Fruit fly (Drosophila melanogaster) whole organism, embryonic: ENCODE results near the gene CG4456.
A peak's percentile ranks its signal among the peaks of the same experiment; 100 is the strongest.

ENCODE experiments used
- Bgb ChIP-seq: fragments of 200-800 bp; sonication (Bioruptor generic); IDR thresholded peaks from 2 replicates; pipeline ENCODE4 v1.3.6; 2022; ENCODE audit warnings: missing biosample characterization, missing genetic modification characterization; ENCODE audit not compliant: partially characterized antibody
- CG11696 ChIP-seq: fragments of 200-800 bp; sonication (Bioruptor generic); IDR thresholded peaks from 2 replicates; pipeline ENCODE4 v1.3.6; 2022; ENCODE audit warnings: missing biosample characterization, missing genetic modification characterization
- CG11723 ChIP-seq: fragments of 200-800 bp; sonication (Bioruptor generic); optimal IDR thresholded peaks from 2 replicates; lab custom pipeline; 2017; ENCODE audit warnings: missing biosample characterization, mild to moderate bottlenecking, missing genetic modification characterization
- CG12104 ChIP-seq: fragments of 200-800 bp; sonication (Bioruptor generic); optimal IDR thresholded peaks from 3 replicates; lab custom pipeline; 2016; ENCODE audit warnings: missing biosample characterization, missing genetic modification characterization
- CG13424 ChIP-seq: fragments of 200-800 bp; sonication (Bioruptor generic); optimal IDR thresholded peaks from 2 replicates; lab custom pipeline; 2019; ENCODE audit warnings: missing biosample characterization, mild to moderate bottlenecking, missing genetic modification characterization, moderate library complexity
- CG14710 ChIP-seq: fragments of 200-800 bp; sonication (Bioruptor generic); optimal IDR thresholded peaks from 3 replicates; lab custom pipeline; 2019; ENCODE audit warnings: missing biosample characterization, mild to moderate bottlenecking, missing genetic modification characterization, moderate library complexity
- CG15601 ChIP-seq: fragments of 200-800 bp; sonication (Bioruptor generic); optimal IDR thresholded peaks from 3 replicates; lab custom pipeline; 2019; ENCODE audit warnings: missing biosample characterization, mild to moderate bottlenecking, missing genetic modification characterization, moderate library complexity
- CG1602 ChIP-seq: fragments of 200-800 bp; sonication (Bioruptor generic); optimal IDR thresholded peaks from 3 replicates; lab custom pipeline; 2016; ENCODE audit warnings: missing biosample characterization, missing genetic modification characterization
- CG16815 ChIP-seq: fragments of 200-800 bp; sonication (Bioruptor generic); optimal IDR thresholded peaks from 3 replicates; lab custom pipeline; 2017; ENCODE audit warnings: missing biosample characterization, mild to moderate bottlenecking, missing genetic modification characterization
- CG2712 ChIP-seq: fragments of 200-800 bp; optimal IDR thresholded peaks from 3 replicates; lab custom pipeline; 2019; ENCODE audit warnings: missing biosample characterization, mild to moderate bottlenecking, missing genetic modification characterization, moderate library complexity
- CG2875 ChIP-seq: fragments of 200-800 bp; sonication (Bioruptor generic); optimal IDR thresholded peaks from 2 replicates; lab custom pipeline; 2017; ENCODE audit warnings: missing biosample characterization, mild to moderate bottlenecking, missing genetic modification characterization, missing genetic modification reagents
- CG30431 ChIP-seq: fragments of 200-800 bp; sonication (Bioruptor generic); optimal IDR thresholded peaks from 2 replicates; lab custom pipeline; 2017; ENCODE audit warnings: missing biosample characterization, missing genetic modification characterization
- CG31365 ChIP-seq: fragments of 200-800 bp; sonication (Bioruptor generic); optimal IDR thresholded peaks from 2 replicates; lab custom pipeline; 2018; ENCODE audit warnings: missing biosample characterization, mild to moderate bottlenecking, missing genetic modification characterization
- CG32767 ChIP-seq: fragments of 200-800 bp; sonication (Bioruptor generic); IDR thresholded peaks from 2 replicates; pipeline ENCODE4 v1.3.6; 2022; ENCODE audit warnings: missing biosample characterization, missing genetic modification characterization
- CG33213 ChIP-seq: fragments of 200-800 bp; sonication (Bioruptor generic); optimal IDR thresholded peaks from 3 replicates; lab custom pipeline; 2016; ENCODE audit warnings: missing biosample characterization, missing genetic modification characterization
- CG34376 ChIP-seq: fragments of 200-800 bp; sonication (Bioruptor generic); optimal IDR thresholded peaks from 2 replicates; lab custom pipeline; 2018; ENCODE audit warnings: missing biosample characterization, mild to moderate bottlenecking, missing genetic modification characterization
- CG3726 ChIP-seq: fragments of 200-800 bp; sonication (Bioruptor generic); IDR thresholded peaks from 3 replicates; pipeline ENCODE4, ENCODE4 v1.3.6; 2022; ENCODE audit warnings: missing biosample characterization, missing genetic modification characterization
- CG6175 ChIP-seq: fragments of 200-800 bp; sonication (Bioruptor generic); IDR thresholded peaks from 3 replicates; pipeline ENCODE4 v1.3.6; 2022; ENCODE audit warnings: missing biosample characterization, missing genetic modification characterization
- CG6654 ChIP-seq: fragments of 200-800 bp; sonication (Bioruptor generic); optimal IDR thresholded peaks from 2 replicates; lab custom pipeline; 2017; ENCODE audit warnings: missing biosample characterization, mild to moderate bottlenecking, missing genetic modification characterization
- CG7271 ChIP-seq: fragments of 200-800 bp; sonication (Bioruptor generic); optimal IDR thresholded peaks from 2 replicates; lab custom pipeline; 2018; ENCODE audit warnings: missing biosample characterization, mild to moderate bottlenecking, missing genetic modification characterization, moderate library complexity
- CG7556 ChIP-seq: fragments of 200-800 bp; sonication (Bioruptor generic); optimal IDR thresholded peaks from 2 replicates; lab custom pipeline; 2017; ENCODE audit warnings: missing biosample characterization, mild to moderate bottlenecking, missing genetic modification characterization
- Deaf1 ChIP-seq: fragments of 200-800 bp; optimal IDR thresholded peaks from 3 replicates; lab custom pipeline; 2019; ENCODE audit warnings: missing biosample characterization, mild to moderate bottlenecking, missing genetic modification characterization, moderate library complexity
- Drgx ChIP-seq: fragments of 200-800 bp; sonication (Bioruptor generic); IDR thresholded peaks from 2 replicates; pipeline ENCODE4 v1.3.6; 2022; ENCODE audit warnings: missing biosample characterization, missing genetic modification characterization
- Fer3 ChIP-seq: fragments of 200-800 bp; sonication (Bioruptor generic); optimal IDR thresholded peaks from 2 replicates; lab custom pipeline; 2018; ENCODE audit warnings: missing biosample characterization, mild to moderate bottlenecking, missing genetic modification characterization, moderate library complexity
- GATAe ChIP-seq: fragments of 200-800 bp; sonication (Bioruptor generic); conservative IDR thresholded peaks from 2 replicates; pipeline ENCODE4 v1.3.6; 2022; ENCODE audit warnings: missing biosample characterization, missing genetic modification characterization
- NFAT ChIP-seq: fragments of 200-800 bp; sonication (Bioruptor generic); IDR thresholded peaks from 2 replicates; pipeline ENCODE4 v1.3.6; 2022; ENCODE audit warnings: missing biosample characterization, missing genetic modification characterization
- Nf-YB ChIP-seq: fragments of 200-800 bp; sonication (Bioruptor generic); optimal IDR thresholded peaks from 3 replicates; lab custom pipeline; 2019; ENCODE audit warnings: missing biosample characterization, mild to moderate bottlenecking, missing genetic modification characterization, moderate library complexity
- Pdp1 ChIP-seq, 2 experiments: fragments of 200-800 bp; sonication (Bioruptor generic); optimal IDR thresholded peaks; 3 replicates each; lab custom pipeline; 2016; ENCODE audit warnings: missing biosample characterization in 2 of 2, missing genetic modification characterization in 2 of 2, mild to moderate bottlenecking in 1 of 2, moderate library complexity in 1 of 2
- Sin3A ChIP-seq: fragments of >200 bp; optimal IDR thresholded peaks from 2 replicates; lab custom pipeline; 2018
- Spps ChIP-seq: fragments of 200-800 bp; sonication (Bioruptor generic); optimal IDR thresholded peaks from 2 replicates; lab custom pipeline; 2018; ENCODE audit warnings: missing biosample characterization, mild to moderate bottlenecking, missing genetic modification characterization
- YL-1 ChIP-seq: fragments of 200-800 bp; sonication (Bioruptor generic); optimal IDR thresholded peaks from 3 replicates; lab custom pipeline; 2017; ENCODE audit warnings: missing biosample characterization, mild to moderate bottlenecking, missing genetic modification characterization
- danr ChIP-seq: fragments of 200-800 bp; sonication (Bioruptor generic); IDR thresholded peaks from 2 replicates; pipeline ENCODE4 v1.3.6; 2022; ENCODE audit warnings: missing biosample characterization, missing genetic modification characterization
- dmrt99B ChIP-seq: fragments of 200-800 bp; sonication (Bioruptor generic); optimal IDR thresholded peaks from 2 replicates; lab custom pipeline; 2018; ENCODE audit warnings: missing biosample characterization, mild to moderate bottlenecking, missing genetic modification characterization, moderate library complexity
- eve ChIP-seq, 2 experiments: fragments of >200 bp; optimal IDR thresholded peaks; 2 replicates each; lab custom pipeline; 2017; ENCODE audit warnings: missing biosample characterization in 2 of 2, missing genetic modification characterization in 2 of 2
- exex ChIP-seq: fragments of 200-800 bp; sonication (Bioruptor generic); optimal IDR thresholded peaks from 4 replicates; lab custom pipeline; 2018; ENCODE audit warnings: missing biosample characterization, mild to moderate bottlenecking, missing genetic modification characterization, moderate library complexity
- grau ChIP-seq: fragments of 200-800 bp; optimal IDR thresholded peaks from 3 replicates; lab custom pipeline; 2019; ENCODE audit warnings: missing biosample characterization, mild to moderate bottlenecking, missing genetic modification characterization, moderate library complexity
- gsb ChIP-seq: fragments of 200-800 bp; sonication (Bioruptor generic); IDR thresholded peaks from 2 replicates; pipeline ENCODE4 v1.3.6; 2022; ENCODE audit warnings: missing biosample characterization, missing genetic modification characterization
- kay ChIP-seq: fragments of 200-800 bp; sonication (Bioruptor generic); optimal IDR thresholded peaks from 2 replicates; lab custom pipeline; 2016; ENCODE audit warnings: missing biosample characterization, missing genetic modification characterization
- lbe ChIP-seq: fragments of 200-800 bp; sonication (Bioruptor generic); optimal IDR thresholded peaks from 2 replicates; lab custom pipeline; 2016; ENCODE audit warnings: missing biosample characterization, mild to moderate bottlenecking, missing genetic modification characterization
- mam ChIP-seq: fragments of 200-800 bp; sonication (Bioruptor generic); optimal IDR thresholded peaks from 3 replicates; lab custom pipeline; 2016; ENCODE audit warnings: missing biosample characterization, missing genetic modification characterization
- nom ChIP-seq: fragments of 200-800 bp; sonication (Bioruptor generic); optimal IDR thresholded peaks from 2 replicates; lab custom pipeline; 2017; ENCODE audit warnings: missing biosample characterization, missing genetic modification characterization, mild to moderate bottlenecking, moderate library complexity, missing genetic modification reagents
- odd ChIP-seq: fragments of 200-800 bp; sonication (Bioruptor generic); optimal IDR thresholded peaks from 2 replicates; lab custom pipeline; 2017; ENCODE audit warnings: missing biosample characterization, mild to moderate bottlenecking, missing genetic modification characterization
- repo ChIP-seq: fragments of 200-800 bp; sonication (Bioruptor generic); optimal IDR thresholded peaks from 2 replicates; lab custom pipeline; 2016; ENCODE audit warnings: missing biosample characterization, missing genetic modification characterization
- row ChIP-seq: fragments of 200-800 bp; sonication (Bioruptor generic); IDR thresholded peaks from 3 replicates; pipeline ENCODE4 v1.3.6; 2022; ENCODE audit warnings: missing biosample characterization, missing genetic modification characterization
- so ChIP-seq: fragments of 200-800 bp; sonication (Bioruptor generic); IDR thresholded peaks from 3 replicates; pipeline ENCODE4 v1.3.6; 2022; ENCODE audit warnings: missing biosample characterization, missing genetic modification characterization
- stc ChIP-seq: fragments of 200-800 bp; sonication (Bioruptor generic); IDR thresholded peaks from 2 replicates; pipeline ENCODE4 v1.3.6; 2022; ENCODE audit warnings: missing biosample characterization, missing genetic modification characterization
- unpg ChIP-seq: fragments of 200-800 bp; sonication (Bioruptor generic); optimal IDR thresholded peaks from 3 replicates; lab custom pipeline; 2018; ENCODE audit warnings: missing biosample characterization, mild to moderate bottlenecking, missing genetic modification characterization, moderate library complexity
- wdn ChIP-seq: fragments of 200-800 bp; sonication (Bioruptor generic); IDR thresholded peaks from 2 replicates; pipeline ENCODE4 v1.3.6; 2022; ENCODE audit warnings: missing biosample characterization, missing genetic modification characterization
- z ChIP-seq: fragments of 200-800 bp; sonication (Bioruptor generic); IDR thresholded peaks from 3 replicates; pipeline ENCODE4 v1.3.6; 2022; ENCODE audit warnings: missing biosample characterization, missing genetic modification characterization
- zen ChIP-seq: fragments of 200-800 bp; sonication (Bioruptor generic); optimal IDR thresholded peaks from 3 replicates; lab custom pipeline; 2018; ENCODE audit warnings: missing biosample characterization, mild to moderate bottlenecking, missing genetic modification characterization, moderate library complexity
- zen2 ChIP-seq: fragments of 200-800 bp; sonication (Bioruptor generic); IDR thresholded peaks from 3 replicates; pipeline ENCODE4 v1.3.6; 2022; ENCODE audit warnings: missing biosample characterization, missing genetic modification characterization; ENCODE audit not compliant: partially characterized antibody

CG4456 gene

DNA sequence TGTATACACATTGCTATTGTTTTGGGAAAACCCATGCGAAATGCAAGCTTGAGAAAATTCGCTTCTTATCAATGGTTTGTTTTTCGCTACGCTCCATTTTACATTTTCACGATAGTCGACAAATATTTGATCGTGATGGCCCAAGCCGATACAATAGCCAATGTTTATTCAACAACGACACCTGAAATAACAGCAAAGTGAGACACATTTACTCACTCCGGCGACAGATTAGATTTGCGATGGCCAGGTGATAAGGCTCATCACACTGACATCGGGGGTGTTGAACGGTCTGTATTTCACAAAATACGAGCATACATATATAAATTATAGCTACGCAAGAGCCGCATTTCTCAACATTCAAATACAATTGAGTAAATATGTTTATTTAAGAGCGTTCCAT, 24.6 kb downstream of the CG4456 start (continued):
- TF ChIP-seq mam (GFP tag; lab: Kevin White, UChicago) = peak; percentile 68
- TF ChIP-seq z (GFP tag; lab: Robert Waterston, UW) = 0 out of 3 replicates have a peak, but pooled peaks have one; percentile 53
- peak; percentile 47 for TF ChIP-seq CG2712 (tag; lab: Kevin White, UChicago)
- TF ChIP-seq danr (GFP tag; lab: Robert Waterston, UW) = no peak
- TF ChIP-seq Sin3A (lab: Kevin White, UChicago) = no peak
- peak; percentile 53; the same call in 1 of the 2 replicates for TF ChIP-seq stc (GFP tag; lab: Robert Waterston, UW)
- peak; percentile 75 for TF ChIP-seq CG34376
- 0 out of 2 replicates have a peak, but pooled peaks have one; percentile 28 for TF ChIP-seq wdn (GFP tag; lab: Robert Waterston, UW)
- no peak for TF ChIP-seq CG16815 (GFP tag; lab: Kevin White, UChicago)
- TF ChIP-seq CG6175 (GFP tag; lab: Robert Waterston, UW) = no peak
- peak; percentile 41 for TF ChIP-seq repo
- no peak for TF ChIP-seq CG1602 (GFP tag; lab: Kevin White, UChicago)
- peak; percentile 16 for TF ChIP-seq lbe
- peak; percentile 44 for TF ChIP-seq Drgx
- no peak for TF ChIP-seq CG32767 (GFP tag; lab: Robert Waterston, UW)
- TF ChIP-seq kay (GFP tag; lab: Kevin White, UChicago) = peak; percentile 12
- no peak for TF ChIP-seq row (GFP tag; lab: Robert Waterston, UW)
- peak; percentile 6 for TF ChIP-seq CG2875 (GFP tag; lab: Kevin White, UChicago)
- TF ChIP-seq Fer3 (tag; lab: Kevin White, UChicago) = peak; percentile 84
- TF ChIP-seq CG3726 (GFP tag; lab: Robert Waterston, UW) = peak; percentile 5; the same call in 1 of the 3 replicates
- peak; percentile 17 to 24 for TF ChIP-seq Pdp1 (GFP tag; optimal IDR thresholded peaks at IDR 0.05; lab: Kevin White, UChicago)
- peak; percentile 23; the same call in 1 of the 2 replicates for TF ChIP-seq GATAe (GFP tag; lab: Robert Waterston, UW)
- TF ChIP-seq grau (tag; lab: Kevin White, UChicago) = peak; percentile 21
- no peak for TF ChIP-seq CG6654 (GFP tag; lab: Kevin White, UChicago)
- no peak for TF ChIP-seq Bgb
- TF ChIP-seq odd (GFP tag; lab: Kevin White, UChicago) = peak; percentile 47
- no peak for TF ChIP-seq CG30431 (GFP tag; lab: Kevin White, UChicago)
- no peak for TF ChIP-seq NFAT (GFP tag; lab: Robert Waterston, UW)
- peak; percentile 79 for TF ChIP-seq exex (tag; lab: Kevin White, UChicago)
- no peak for TF ChIP-seq zen (tag; lab: Kevin White, UChicago)
- peak; percentile 67 for TF ChIP-seq CG7556 (GFP tag; lab: Kevin White, UChicago)
- TF ChIP-seq CG11696 = 0 out of 2 replicates have a peak, but pooled peaks have one; percentile 6
- peak; percentile 51 for TF ChIP-seq CG14710 (tag; lab: Kevin White, UChicago)
- TF ChIP-seq YL-1 (GFP tag; lab: Kevin White, UChicago) = peak; percentile 30
- peak; percentile 35; the same call in 1 of the 2 replicates for TF ChIP-seq gsb
- TF ChIP-seq CG15601 (tag; lab: Kevin White, UChicago) = peak; percentile 36
- TF ChIP-seq CG7271 (tag; lab: Kevin White, UChicago) = peak; percentile 28
- TF ChIP-seq CG11723 (GFP tag; lab: Kevin White, UChicago) = peak; percentile 46
- peak; percentile 75 for TF ChIP-seq CG33213
- peak; percentile 2 for TF ChIP-seq Deaf1 (tag; lab: Kevin White, UChicago)
- TF ChIP-seq Spps (tag; lab: Kevin White, UChicago) = peak; percentile 41
- TF ChIP-seq eve (GFP tag; optimal IDR thresholded peaks at IDR 0.05; lab: Kevin White, UChicago) = peak in 1 of 2 experiments; percentile 13
- TF ChIP-seq so (GFP tag; lab: Robert Waterston, UW) = peak; percentile 55; the same call in 2 of the 3 replicates
- TF ChIP-seq dmrt99B (tag; lab: Kevin White, UChicago) = peak; percentile 55
- TF ChIP-seq nom = peak; percentile 60
- TF ChIP-seq CG13424 = peak; percentile 39
- TF ChIP-seq unpg = peak; percentile 45
- peak; percentile 82 for TF ChIP-seq CG31365 (tag; lab: Kevin White, UChicago)
- no peak for TF ChIP-seq zen2 (GFP tag; lab: Robert Waterston, UW)
- no peak for TF ChIP-seq Nf-YB
- TF ChIP-seq CG12104 = peak; percentile 62
